Fruit fly (Drosophila melanogaster) whole organism, embryonic: ENCODE data around the gene Sptr.

ENCODE experiments used
- ATbp ChIP-seq: fragments of 200-800 bp; sonication (Bioruptor generic); optimal IDR thresholded peaks from 2 replicates; lab custom pipeline; 2017; ENCODE audit warnings: missing biosample characterization, mild to moderate bottlenecking, missing genetic modification characterization, missing genetic modification reagents
- Asciz ChIP-seq: fragments of 200-800 bp; sonication (Bioruptor generic); optimal IDR thresholded peaks from 2 replicates; lab custom pipeline; 2017; ENCODE audit warnings: missing biosample characterization, mild to moderate bottlenecking, missing genetic modification characterization, missing genetic modification reagents
- Awh ChIP-seq: fragments of 200-800 bp; sonication (Bioruptor generic); IDR thresholded peaks from 2 replicates; pipeline ENCODE4, ENCODE4 v1.3.6; 2022; ENCODE audit warnings: missing biosample characterization, missing genetic modification characterization
- B-H1 ChIP-seq: fragments of 200-800 bp; sonication (Bioruptor generic); IDR thresholded peaks from 3 replicates; pipeline ENCODE4 v1.3.6; 2022; ENCODE audit warnings: missing biosample characterization, missing genetic modification characterization
- CG10462 ChIP-seq: fragments of 200-800 bp; sonication (Bioruptor generic); optimal IDR thresholded peaks from 2 replicates; lab custom pipeline; 2016; ENCODE audit warnings: missing biosample characterization, missing genetic modification characterization
- CG12659 ChIP-seq: fragments of 200-800 bp; sonication (Bioruptor generic); optimal IDR thresholded peaks from 3 replicates; lab custom pipeline; 2017; ENCODE audit warnings: mild to moderate bottlenecking, missing biosample characterization, missing genetic modification reagents, missing genetic modification characterization
- CG12769 ChIP-seq: fragments of 200-800 bp; sonication (Bioruptor generic); optimal IDR thresholded peaks from 2 replicates; lab custom pipeline; 2019; ENCODE audit warnings: missing biosample characterization, mild to moderate bottlenecking, missing genetic modification characterization, moderate library complexity
- CG13287 ChIP-seq: fragments of 200-800 bp; sonication (Bioruptor generic); IDR thresholded peaks from 2 replicates; pipeline ENCODE4 v1.3.6; 2022; ENCODE audit warnings: missing biosample characterization, missing genetic modification characterization; ENCODE audit not compliant: partially characterized antibody
- CG16779 ChIP-seq: fragments of 200-800 bp; sonication (Bioruptor generic); IDR thresholded peaks from 2 replicates; pipeline ENCODE4 v1.3.6; 2022; ENCODE audit warnings: missing biosample characterization, missing genetic modification characterization
- CG17359 ChIP-seq: fragments of 200-800 bp; sonication (Bioruptor generic); optimal IDR thresholded peaks from 3 replicates; lab custom pipeline; 2018; ENCODE audit warnings: missing biosample characterization, mild to moderate bottlenecking, missing genetic modification characterization, moderate library complexity
- CG17568 ChIP-seq: fragments of 200-800 bp; sonication (Bioruptor generic); optimal IDR thresholded peaks from 2 replicates; lab custom pipeline; 2018; ENCODE audit warnings: missing biosample characterization, mild to moderate bottlenecking, missing genetic modification characterization, moderate library complexity
- CG18476 ChIP-seq: fragments of 200-800 bp; sonication (Bioruptor generic); optimal IDR thresholded peaks from 2 replicates; lab custom pipeline; 2016; ENCODE audit warnings: missing biosample characterization, mild to moderate bottlenecking, missing genetic modification characterization
- CG18619 ChIP-seq: fragments of 200-800 bp; sonication (Bioruptor generic); optimal IDR thresholded peaks from 3 replicates; lab custom pipeline; 2017; ENCODE audit warnings: missing biosample characterization, mild to moderate bottlenecking, missing genetic modification characterization
- CG30403 ChIP-seq: fragments of 200-800 bp; sonication (Bioruptor generic); optimal IDR thresholded peaks from 3 replicates; lab custom pipeline; 2016; ENCODE audit warnings: missing biosample characterization, missing genetic modification characterization
- CG4328 ChIP-seq: fragments of 200-800 bp; sonication (Bioruptor generic); optimal IDR thresholded peaks from 3 replicates; lab custom pipeline; 2017; ENCODE audit warnings: missing biosample characterization, missing genetic modification reagents, missing genetic modification characterization
- CG5180 ChIP-seq: fragments of 200-800 bp; sonication (Bioruptor generic); optimal IDR thresholded peaks from 3 replicates; lab custom pipeline; 2017; ENCODE audit warnings: missing biosample characterization, missing genetic modification characterization, mild to moderate bottlenecking, moderate library complexity, missing genetic modification reagents
- CG6813 ChIP-seq: fragments of 200-800 bp; sonication (Bioruptor generic); optimal IDR thresholded peaks from 2 replicates; lab custom pipeline; 2017; ENCODE audit warnings: missing biosample characterization, missing genetic modification characterization, mild to moderate bottlenecking, moderate library complexity, missing genetic modification reagents
- CG7357 ChIP-seq: fragments of 200-800 bp; sonication (Bioruptor generic); IDR thresholded peaks from 3 replicates; pipeline ENCODE4 v1.3.6; 2022; ENCODE audit warnings: missing biosample characterization, missing genetic modification characterization
- CG8281 ChIP-seq: fragments of 200-800 bp; sonication (Bioruptor generic); optimal IDR thresholded peaks from 2 replicates; lab custom pipeline; 2018; ENCODE audit warnings: missing biosample characterization, mild to moderate bottlenecking, missing genetic modification characterization, moderate library complexity
- CG8478 ChIP-seq: fragments of >200 bp; optimal IDR thresholded peaks from 2 replicates; lab custom pipeline; 2018
- CG9876 ChIP-seq: fragments of 200-800 bp; sonication (Bioruptor generic); optimal IDR thresholded peaks from 2 replicates; lab custom pipeline; 2016; ENCODE audit warnings: missing biosample characterization, missing genetic modification characterization
- Camta ChIP-seq: fragments of 200-800 bp; sonication (Bioruptor generic); optimal IDR thresholded peaks from 2 replicates; lab custom pipeline; 2016; ENCODE audit warnings: missing biosample characterization, missing genetic modification characterization
- CrebB ChIP-seq: fragments of 200-800 bp; sonication (Bioruptor generic); optimal IDR thresholded peaks from 3 replicates; lab custom pipeline; 2018; ENCODE audit warnings: missing biosample characterization, mild to moderate bottlenecking, missing genetic modification characterization
- Dad ChIP-seq: fragments of 200-800 bp; sonication (Bioruptor generic); optimal IDR thresholded peaks from 3 replicates; lab custom pipeline; 2016; ENCODE audit warnings: missing biosample characterization, missing genetic modification characterization
- Doc2 ChIP-seq: fragments of 200-800 bp; sonication (Bioruptor generic); IDR thresholded peaks from 2 replicates; pipeline ENCODE4 v1.3.6; 2022; ENCODE audit warnings: missing biosample characterization, missing genetic modification characterization
- Drgx ChIP-seq: fragments of 200-800 bp; sonication (Bioruptor generic); IDR thresholded peaks from 2 replicates; pipeline ENCODE4 v1.3.6; 2022; ENCODE audit warnings: missing biosample characterization, missing genetic modification characterization
- ERR ChIP-seq: fragments of 200-800 bp; sonication (Bioruptor generic); optimal IDR thresholded peaks from 2 replicates; lab custom pipeline; 2016; ENCODE audit warnings: missing biosample characterization, missing genetic modification characterization
- Fer2 ChIP-seq: fragments of 200-800 bp; sonication (Bioruptor generic); optimal IDR thresholded peaks from 2 replicates; lab custom pipeline; 2018; ENCODE audit warnings: missing biosample characterization, mild to moderate bottlenecking, missing genetic modification characterization, moderate library complexity
- Lpt ChIP-seq: fragments of >200 bp; optimal IDR thresholded peaks from 2 replicates; lab custom pipeline; 2018; ENCODE audit warnings: missing biosample characterization, missing genetic modification characterization
- MBD-R2 ChIP-seq: fragments of 200-800 bp; sonication (Bioruptor generic); IDR thresholded peaks from 2 replicates; pipeline ENCODE4 v1.3.6; 2022; ENCODE audit warnings: missing biosample characterization, missing genetic modification characterization
- Mrtf ChIP-seq: fragments of 200-800 bp; sonication (Bioruptor generic); IDR thresholded peaks from 3 replicates; pipeline ENCODE4 v1.3.6; 2022; ENCODE audit warnings: missing biosample characterization, missing genetic modification characterization
- Optix ChIP-seq: fragments of 200-800 bp; sonication (Bioruptor generic); IDR thresholded peaks from 3 replicates; pipeline ENCODE4 v1.3.6; 2022; ENCODE audit warnings: missing biosample characterization, missing genetic modification characterization
- Rfx ChIP-seq: fragments of 200-800 bp; sonication (Bioruptor generic); IDR thresholded peaks from 2 replicates; pipeline ENCODE4 v1.3.6; 2022; ENCODE audit warnings: missing biosample characterization, missing genetic modification characterization
- bsh ChIP-seq, 2 experiments: fragments of 200-800 bp; sonication (Bioruptor generic); optimal IDR thresholded peaks; 2 replicates each; lab custom pipeline; 2017 to 2018; ENCODE audit warnings: mild to moderate bottlenecking in 2 of 2, missing biosample characterization in 2 of 2, missing genetic modification characterization in 2 of 2, moderate library complexity in 1 of 2
- chif ChIP-seq, 2 experiments: fragments of 200-800 bp; sonication (Bioruptor generic); optimal IDR thresholded peaks; 3 replicates each; lab custom pipeline; 2016; ENCODE audit warnings: missing biosample characterization in 2 of 2, missing genetic modification characterization in 2 of 2
- dm ChIP-seq: fragments of 200-800 bp; sonication (Bioruptor generic); optimal IDR thresholded peaks from 3 replicates; lab custom pipeline; 2016; ENCODE audit warnings: missing biosample characterization, missing genetic modification characterization
- dmrt11E ChIP-seq: fragments of 200-800 bp; sonication (Bioruptor generic); optimal IDR thresholded peaks from 3 replicates; lab custom pipeline; 2018; ENCODE audit warnings: missing biosample characterization, mild to moderate bottlenecking, missing genetic modification characterization, moderate library complexity
- ems ChIP-seq: fragments of 200-800 bp; sonication (Bioruptor generic); optimal IDR thresholded peaks from 3 replicates; lab custom pipeline; 2016; ENCODE audit warnings: missing biosample characterization, missing genetic modification characterization
- eyg ChIP-seq: fragments of 200-800 bp; sonication (Bioruptor generic); optimal IDR thresholded peaks from 3 replicates; lab custom pipeline; 2016; ENCODE audit warnings: missing biosample characterization, missing genetic modification characterization
- ftz-f1 ChIP-seq: fragments of 200-800 bp; sonication (Bioruptor generic); optimal IDR thresholded peaks from 2 replicates; lab custom pipeline; 2016; ENCODE audit warnings: missing biosample characterization, missing genetic modification characterization
- grau ChIP-seq: fragments of 200-800 bp; optimal IDR thresholded peaks from 3 replicates; lab custom pipeline; 2019; ENCODE audit warnings: missing biosample characterization, mild to moderate bottlenecking, missing genetic modification characterization, moderate library complexity
- inv ChIP-seq: fragments of 200-800 bp; sonication (Bioruptor generic); IDR thresholded peaks from 2 replicates; pipeline ENCODE4 v1.3.6; 2022; ENCODE audit warnings: missing biosample characterization, missing genetic modification characterization; ENCODE audit not compliant: partially characterized antibody
- ken ChIP-seq: fragments of 200-800 bp; sonication (Bioruptor generic); IDR thresholded peaks from 3 replicates; pipeline ENCODE4 v1.3.6; 2022; ENCODE audit warnings: missing biosample characterization, missing genetic modification characterization
- lilli ChIP-seq: fragments of 200-800 bp; sonication (Bioruptor generic); optimal IDR thresholded peaks from 3 replicates; lab custom pipeline; 2016; ENCODE audit warnings: missing biosample characterization, missing genetic modification characterization
- mirr ChIP-seq: fragments of 200-800 bp; sonication (Bioruptor generic); optimal IDR thresholded peaks from 3 replicates; lab custom pipeline; 2018; ENCODE audit warnings: missing biosample characterization, mild to moderate bottlenecking, missing genetic modification characterization
- phol ChIP-seq: fragments of 200-800 bp; sonication (Bioruptor generic); optimal IDR thresholded peaks from 3 replicates; lab custom pipeline; 2018; ENCODE audit warnings: missing biosample characterization, mild to moderate bottlenecking, missing genetic modification characterization, moderate library complexity
- ssp ChIP-seq: fragments of 200-800 bp; sonication (Bioruptor generic); IDR thresholded peaks from 2 replicates; pipeline ENCODE4 v1.3.6; 2022; ENCODE audit warnings: missing biosample characterization, missing genetic modification characterization
- twi ChIP-seq: fragments of 200-800 bp; optimal IDR thresholded peaks from 2 replicates; lab custom pipeline; 2019; ENCODE audit warnings: missing biosample characterization, mild to moderate bottlenecking, missing genetic modification characterization, moderate library complexity
- vfl ChIP-seq: fragments of 200-800 bp; sonication (Bioruptor generic); optimal IDR thresholded peaks from 2 replicates; lab custom pipeline; 2016; ENCODE audit warnings: missing biosample characterization, missing genetic modification characterization
- vnd ChIP-seq: fragments of 200-800 bp; sonication (Bioruptor generic); IDR thresholded peaks from 3 replicates; pipeline ENCODE4 v1.3.6; 2022; ENCODE audit warnings: missing biosample characterization, missing genetic modification characterization; ENCODE audit not compliant: partially characterized antibody
- zen ChIP-seq: fragments of 200-800 bp; sonication (Bioruptor generic); optimal IDR thresholded peaks from 3 replicates; lab custom pipeline; 2018; ENCODE audit warnings: missing biosample characterization, mild to moderate bottlenecking, missing genetic modification characterization, moderate library complexity

Sptr gene

dm6 chrX:8493473-8493872 lies 29.2 kb upstream of the Sptr start (continued):
- TF ChIP-seq CG9876, result no peak
- no peak for TF ChIP-seq ken (GFP tag; lab: Robert Waterston, UW)
- no peak for TF ChIP-seq twi
- TF ChIP-seq CG12659, result peak; percentile 3
- no peak for TF ChIP-seq CG5180
- TF ChIP-seq grau, result peak; percentile 35
- TF ChIP-seq inv (GFP tag; lab: Robert Waterston, UW), result no peak
- TF ChIP-seq CrebB (tag; lab: Kevin White, UChicago), result no peak
- no peak for TF ChIP-seq ATbp (GFP tag; lab: Kevin White, UChicago)
- no peak for TF ChIP-seq Fer2 (tag; lab: Kevin White, UChicago)
- no peak for TF ChIP-seq ERR (GFP tag; lab: Kevin White, UChicago)
- TF ChIP-seq MBD-R2 (GFP tag; lab: Robert Waterston, UW), result peak; percentile 14; the same call in 1 of the 2 replicates
- peak; percentile 29 for TF ChIP-seq CG18476 (GFP tag; lab: Kevin White, UChicago)
- TF ChIP-seq Doc2, result peak; percentile 50; the same call in 1 of the 2 replicates
- no peak for TF ChIP-seq eyg (GFP tag; lab: Kevin White, UChicago)
- no peak for TF ChIP-seq CG13287 (GFP tag; lab: Robert Waterston, UW)
- TF ChIP-seq dmrt11E (tag; lab: Kevin White, UChicago), result no peak
- TF ChIP-seq B-H1 (GFP tag; lab: Robert Waterston, UW), result peak; percentile 46; the same call in 1 of the 3 replicates
- TF ChIP-seq Rfx, result peak; percentile 78
- TF ChIP-seq chif (GFP tag; optimal IDR thresholded peaks at IDR 0.05; lab: Kevin White, UChicago), result peak in 1 of 2 experiments; percentile 39
- TF ChIP-seq ems, result no peak
- TF ChIP-seq dm (GFP tag; lab: Kevin White, UChicago), result no peak
- no peak for TF ChIP-seq CG8281
- no peak for TF ChIP-seq vnd (GFP tag; lab: Robert Waterston, UW)
- TF ChIP-seq phol, result no peak
- 0 out of 3 replicates have a peak, but pooled peaks have one; percentile 43 for TF ChIP-seq Mrtf (GFP tag; lab: Robert Waterston, UW)
- peak; percentile 77 for TF ChIP-seq CG12769 (tag; lab: Kevin White, UChicago)
- TF ChIP-seq Lpt (GFP tag; lab: Kevin White, UChicago), result no peak
- no peak for TF ChIP-seq Camta
- TF ChIP-seq CG17359 (tag; lab: Kevin White, UChicago), result peak; percentile 20
- peak; percentile 54 for TF ChIP-seq lilli (GFP tag; lab: Kevin White, UChicago)
- TF ChIP-seq CG7357 (GFP tag; lab: Robert Waterston, UW), result 0 out of 3 replicates have a peak, but pooled peaks have one; percentile 38
- peak; percentile 22 for TF ChIP-seq CG18619 (GFP tag; lab: Kevin White, UChicago)
- TF ChIP-seq CG4328 (GFP tag; lab: Kevin White, UChicago), result no peak
- 0 out of 2 replicates have a peak, but pooled peaks have one; percentile 28 for TF ChIP-seq Awh (GFP tag; lab: Robert Waterston, UW)
- no peak for TF ChIP-seq CG8478 (lab: Kevin White, UChicago)
- no peak for TF ChIP-seq Asciz (GFP tag; lab: Kevin White, UChicago)
- TF ChIP-seq CG16779, result no peak
- TF ChIP-seq Dad (GFP tag; lab: Kevin White, UChicago), result no peak
- TF ChIP-seq zen, result no peak
- TF ChIP-seq vfl (GFP tag; lab: Kevin White, UChicago), result no peak
- 0 out of 3 replicates have a peak, but pooled peaks have one; percentile 27 for TF ChIP-seq Optix
- no peak for TF ChIP-seq ssp (GFP tag; lab: Robert Waterston, UW)
- no peak for TF ChIP-seq CG6813 (GFP tag; lab: Kevin White, UChicago)
- peak; percentile 19 for TF ChIP-seq mirr
- TF ChIP-seq bsh (GFP tag; optimal IDR thresholded peaks at IDR 0.05; lab: Kevin White, UChicago), result peak in 1 of 2 experiments; percentile 22
- TF ChIP-seq CG10462 (GFP tag; lab: Kevin White, UChicago), result no peak
- TF ChIP-seq Drgx (GFP tag; lab: Robert Waterston, UW), result no peak
- no peak for TF ChIP-seq ftz-f1 (GFP tag; lab: Kevin White, UChicago)
- TF ChIP-seq CG17568, result peak; percentile 29
- peak; percentile 4 for TF ChIP-seq CG30403
